Worm (Caenorhabditis elegans) whole organism, mixed stage, embryonic: ENCODE measurements around the gene B0035.18.

ENCODE experiments used
- lin-13 ChIP-seq: fragments of 150-350 bp; optimal IDR thresholded peaks from 2 replicates; lab custom pipeline; 2014; ENCODE audit warnings: missing biosample characterization, missing genetic modification characterization
- lsy-2 ChIP-seq: fragments of 150-350 bp; optimal IDR thresholded peaks from 2 replicates; lab custom pipeline; 2014; ENCODE audit warnings: missing biosample characterization, missing genetic modification characterization
- mab-5 ChIP-seq: fragments of 150-350 bp; optimal IDR thresholded peaks from 2 replicates; lab custom pipeline; 2014; ENCODE audit warnings: missing biosample characterization, missing genetic modification characterization
- nhr-2 ChIP-seq: fragments of 150-350 bp; optimal IDR thresholded peaks from 2 replicates; lab custom pipeline; 2014; ENCODE audit warnings: missing biosample characterization, missing genetic modification characterization
- nhr-28 ChIP-seq: fragments of 150-350 bp; optimal IDR thresholded peaks from 2 replicates; lab custom pipeline; 2014; ENCODE audit warnings: missing biosample characterization, missing genetic modification characterization
- ztf-11 ChIP-seq: fragments of 150-350 bp; optimal IDR thresholded peaks from 2 replicates; lab custom pipeline; 2014; ENCODE audit warnings: missing biosample characterization, missing genetic modification characterization

DNA sequence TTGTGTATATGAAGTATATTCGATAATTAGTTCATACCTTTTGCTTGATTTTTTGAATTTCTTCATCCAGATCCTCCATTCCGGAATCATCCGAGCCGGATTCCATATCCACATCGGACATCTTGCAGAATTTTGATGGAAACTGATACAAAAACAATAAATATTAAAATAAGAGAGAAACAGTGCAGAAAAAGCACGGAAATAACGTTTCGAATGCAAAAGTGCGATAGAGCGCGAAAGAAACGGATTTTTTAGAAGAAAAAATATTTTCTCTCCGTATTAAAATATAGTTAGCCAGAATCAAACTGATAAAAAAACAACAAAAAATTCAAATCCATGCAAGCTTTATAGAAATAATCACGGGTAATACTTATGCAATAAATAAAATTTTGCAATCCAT is 12.6 kb downstream of the B0035.18 start, which contains the start of gene sart-3:
- TF ChIP-seq nhr-2 (tag; lab: Kevin White, UChicago) (no peak), lin-13 (tag; lab: Kevin White, UChicago) (no peak), mab-5 (no peak), lsy-2 (tag; lab: Kevin White, UChicago) (no peak), nhr-28 (no peak), ztf-11 (tag; lab: Kevin White, UChicago) (no peak)
